Fruit fly (Drosophila melanogaster) whole organism, embryonic: ENCODE results near the gene scny.

ENCODE experiments used
- BEAF-32 ChIP-seq: fragments of 200-800 bp; sonication (Bioruptor generic); optimal IDR thresholded peaks from 3 replicates; lab custom pipeline; 2017; ENCODE audit warnings: missing biosample characterization, missing genetic modification characterization, mild to moderate bottlenecking, moderate library complexity, missing genetic modification reagents
- Bgb ChIP-seq: fragments of 200-800 bp; sonication (Bioruptor generic); IDR thresholded peaks from 2 replicates; pipeline ENCODE4 v1.3.6; 2022; ENCODE audit warnings: missing biosample characterization, missing genetic modification characterization; ENCODE audit not compliant: partially characterized antibody
- CG10147 ChIP-seq: fragments of 200-800 bp; sonication (Bioruptor generic); optimal IDR thresholded peaks from 2 replicates; lab custom pipeline; 2019; ENCODE audit warnings: missing biosample characterization, mild to moderate bottlenecking, missing genetic modification characterization, moderate library complexity
- CG10267 ChIP-seq: fragments of 200-800 bp; sonication (Bioruptor generic); optimal IDR thresholded peaks from 2 replicates; lab custom pipeline; 2018; ENCODE audit warnings: missing biosample characterization, mild to moderate bottlenecking, missing genetic modification characterization, moderate library complexity
- CG10959 ChIP-seq: fragments of 200-800 bp; sonication (Bioruptor generic); IDR thresholded peaks from 2 replicates; pipeline ENCODE4 v1.3.6; 2022; ENCODE audit warnings: missing biosample characterization, missing genetic modification characterization
- CG12391 ChIP-seq: fragments of 200-800 bp; sonication (Bioruptor generic); optimal IDR thresholded peaks from 3 replicates; lab custom pipeline; 2018; ENCODE audit warnings: missing biosample characterization, mild to moderate bottlenecking, missing genetic modification characterization, moderate library complexity
- CG12659 ChIP-seq: fragments of 200-800 bp; sonication (Bioruptor generic); optimal IDR thresholded peaks from 3 replicates; lab custom pipeline; 2017; ENCODE audit warnings: mild to moderate bottlenecking, missing biosample characterization, missing genetic modification reagents, missing genetic modification characterization
- CG13287 ChIP-seq: fragments of 200-800 bp; sonication (Bioruptor generic); IDR thresholded peaks from 2 replicates; pipeline ENCODE4 v1.3.6; 2022; ENCODE audit warnings: missing biosample characterization, missing genetic modification characterization; ENCODE audit not compliant: partially characterized antibody
- CG14965 ChIP-seq: fragments of 200-800 bp; sonication (Bioruptor generic); optimal IDR thresholded peaks from 2 replicates; lab custom pipeline; 2016; ENCODE audit warnings: missing biosample characterization, missing genetic modification characterization, borderline replicate concordance
- CG15514 ChIP-seq: fragments of 200-800 bp; sonication (Bioruptor generic); optimal IDR thresholded peaks from 3 replicates; lab custom pipeline; 2017; ENCODE audit warnings: missing biosample characterization, missing genetic modification characterization, mild to moderate bottlenecking, moderate library complexity, missing genetic modification reagents
- CG1603 ChIP-seq: fragments of 200-800 bp; sonication (Bioruptor generic); optimal IDR thresholded peaks from 2 replicates; lab custom pipeline; 2019; ENCODE audit warnings: missing biosample characterization, mild to moderate bottlenecking, missing genetic modification characterization, moderate library complexity
- CG16813 ChIP-seq: fragments of 200-800 bp; sonication (Bioruptor generic); IDR thresholded peaks from 3 replicates; pipeline ENCODE4 v1.3.6; 2022; ENCODE audit warnings: missing biosample characterization, missing genetic modification characterization; ENCODE audit not compliant: partially characterized antibody
- CG17186 ChIP-seq: fragments of 200-800 bp; sonication (Bioruptor generic); optimal IDR thresholded peaks from 3 replicates; lab custom pipeline; 2017; ENCODE audit warnings: missing biosample characterization, missing genetic modification reagents, missing genetic modification characterization
- CG2116 ChIP-seq: fragments of 200-800 bp; sonication (Bioruptor generic); optimal IDR thresholded peaks from 3 replicates; lab custom pipeline; 2018; ENCODE audit warnings: missing biosample characterization, mild to moderate bottlenecking, missing genetic modification characterization
- CG2129 ChIP-seq: fragments of 200-800 bp; sonication (Bioruptor generic); IDR thresholded peaks from 2 replicates; pipeline ENCODE4 v1.3.6; 2022; ENCODE audit warnings: missing biosample characterization, missing genetic modification characterization; ENCODE audit not compliant: partially characterized antibody
- CG2712 ChIP-seq: fragments of 200-800 bp; optimal IDR thresholded peaks from 3 replicates; lab custom pipeline; 2019; ENCODE audit warnings: missing biosample characterization, mild to moderate bottlenecking, missing genetic modification characterization, moderate library complexity
- CG30020 ChIP-seq: fragments of 200-800 bp; optimal IDR thresholded peaks from 2 replicates; lab custom pipeline; 2019; ENCODE audit warnings: missing biosample characterization, mild to moderate bottlenecking, missing genetic modification characterization, moderate library complexity
- CG7839 ChIP-seq: fragments of 200-800 bp; sonication (Bioruptor generic); optimal IDR thresholded peaks from 3 replicates; lab custom pipeline; 2018; ENCODE audit warnings: missing biosample characterization, mild to moderate bottlenecking, missing genetic modification characterization, moderate library complexity
- CHES-1-like ChIP-seq: fragments of 200-800 bp; sonication (Bioruptor generic); optimal IDR thresholded peaks from 2 replicates; lab custom pipeline; 2016; ENCODE audit warnings: missing biosample characterization, missing genetic modification characterization
- CoRest ChIP-seq: fragments of 200-800 bp; sonication (Bioruptor generic); optimal IDR thresholded peaks from 3 replicates; lab custom pipeline; 2018; ENCODE audit warnings: missing biosample characterization, mild to moderate bottlenecking, missing genetic modification characterization, moderate library complexity
- D ChIP-seq, 2 experiments: fragments of 200-800 bp in 1 of 2; fragments of >200 bp in 1 of 2; sonication (Bioruptor generic) in 1 of 2; optimal IDR thresholded peaks; 2 replicates in 1 of 2; 3 replicates in 1 of 2; lab custom pipeline; 2017; ENCODE audit warnings: mild to moderate bottlenecking in 1 of 2, missing biosample characterization in 1 of 2, missing genetic modification characterization in 1 of 2, missing genetic modification reagents in 1 of 2
- Dll ChIP-seq: fragments of 200-800 bp; sonication (Bioruptor generic); IDR thresholded peaks from 4 replicates; pipeline ENCODE4 v1.3.6; 2022; ENCODE audit warnings: missing biosample characterization, missing genetic modification characterization; ENCODE audit not compliant: partially characterized antibody
- Ets97D ChIP-seq: fragments of 200-800 bp; sonication (Bioruptor generic); optimal IDR thresholded peaks from 3 replicates; lab custom pipeline; 2016; ENCODE audit warnings: missing biosample characterization, missing genetic modification characterization
- H2.0 ChIP-seq: fragments of 200-800 bp; sonication (Bioruptor generic); IDR thresholded peaks from 2 replicates; pipeline ENCODE4 v1.3.6; 2022; ENCODE audit warnings: missing biosample characterization, missing genetic modification characterization
- HmgZ ChIP-seq: fragments of 200-800 bp; sonication (Bioruptor generic); optimal IDR thresholded peaks from 2 replicates; lab custom pipeline; 2018; ENCODE audit warnings: missing biosample characterization, mild to moderate bottlenecking, missing genetic modification characterization
- Hsf ChIP-seq: fragments of 200-800 bp; sonication (Bioruptor generic); optimal IDR thresholded peaks from 3 replicates; lab custom pipeline; 2016; ENCODE audit warnings: missing biosample characterization, missing genetic modification characterization
- Myb ChIP-seq: fragments of 200-800 bp; sonication (Bioruptor generic); optimal IDR thresholded peaks from 2 replicates; lab custom pipeline; 2016; ENCODE audit warnings: missing biosample characterization, missing genetic modification characterization
- NK7.1 ChIP-seq: fragments of 200-800 bp; sonication (Bioruptor generic); optimal IDR thresholded peaks from 3 replicates; lab custom pipeline; 2016; ENCODE audit warnings: missing biosample characterization, missing genetic modification characterization
- Neu2 ChIP-seq: fragments of 200-800 bp; sonication (Bioruptor generic); optimal IDR thresholded peaks from 3 replicates; lab custom pipeline; 2016; ENCODE audit warnings: missing biosample characterization, missing genetic modification characterization, borderline replicate concordance
- Ssrp ChIP-seq: fragments of 200-800 bp; sonication (Bioruptor generic); optimal IDR thresholded peaks from 2 replicates; lab custom pipeline; 2018; ENCODE audit warnings: missing biosample characterization, mild to moderate bottlenecking, missing genetic modification characterization, moderate library complexity
- YL-1 ChIP-seq: fragments of 200-800 bp; sonication (Bioruptor generic); optimal IDR thresholded peaks from 3 replicates; lab custom pipeline; 2017; ENCODE audit warnings: missing biosample characterization, mild to moderate bottlenecking, missing genetic modification characterization
- ac ChIP-seq: fragments of 200-800 bp; sonication (Bioruptor generic); optimal IDR thresholded peaks from 3 replicates; lab custom pipeline; 2017; ENCODE audit warnings: missing biosample characterization, mild to moderate bottlenecking, missing genetic modification characterization
- amos ChIP-seq: fragments of 200-800 bp; sonication (Bioruptor generic); IDR thresholded peaks from 2 replicates; pipeline ENCODE4 v1.3.6; 2022; ENCODE audit warnings: missing biosample characterization, missing genetic modification characterization; ENCODE audit not compliant: partially characterized antibody
- chinmo ChIP-seq: fragments of 200-800 bp; sonication (Bioruptor generic); IDR thresholded peaks from 4 replicates; pipeline ENCODE4 v1.3.6; 2022; ENCODE audit warnings: missing biosample characterization, missing genetic modification characterization; ENCODE audit not compliant: partially characterized antibody
- dm ChIP-seq: fragments of 200-800 bp; sonication (Bioruptor generic); optimal IDR thresholded peaks from 3 replicates; lab custom pipeline; 2016; ENCODE audit warnings: missing biosample characterization, missing genetic modification characterization
- her ChIP-seq: fragments of 200-800 bp; sonication (Bioruptor generic); optimal IDR thresholded peaks from 2 replicates; lab custom pipeline; 2016; ENCODE audit warnings: missing biosample characterization, missing genetic modification characterization
- inv ChIP-seq: fragments of 200-800 bp; sonication (Bioruptor generic); IDR thresholded peaks from 2 replicates; pipeline ENCODE4 v1.3.6; 2022; ENCODE audit warnings: missing biosample characterization, missing genetic modification characterization; ENCODE audit not compliant: partially characterized antibody
- jumu ChIP-seq: fragments of 200-800 bp; sonication (Bioruptor generic); optimal IDR thresholded peaks from 3 replicates; lab custom pipeline; 2016; ENCODE audit warnings: missing biosample characterization, missing genetic modification characterization
- klu ChIP-seq: fragments of 200-800 bp; sonication (Bioruptor generic); IDR thresholded peaks from 2 replicates; pipeline ENCODE4 v1.3.6; 2022; ENCODE audit warnings: missing biosample characterization, missing genetic modification characterization
- knrl ChIP-seq: fragments of 200-800 bp; sonication (Bioruptor generic); IDR thresholded peaks from 3 replicates; pipeline ENCODE4 v1.3.6; 2022; ENCODE audit warnings: missing biosample characterization, missing genetic modification characterization; ENCODE audit not compliant: partially characterized antibody
- nerfin-2 ChIP-seq: fragments of 200-800 bp; sonication (Bioruptor generic); IDR thresholded peaks from 2 replicates; pipeline ENCODE4 v1.3.6; 2022; ENCODE audit warnings: missing biosample characterization, missing genetic modification characterization; ENCODE audit not compliant: partially characterized antibody
- phol ChIP-seq: fragments of 200-800 bp; sonication (Bioruptor generic); optimal IDR thresholded peaks from 3 replicates; lab custom pipeline; 2018; ENCODE audit warnings: missing biosample characterization, mild to moderate bottlenecking, missing genetic modification characterization, moderate library complexity
- slbo ChIP-seq: fragments of 200-800 bp; sonication (Bioruptor generic); IDR thresholded peaks from 2 replicates; pipeline ENCODE4 v1.3.6; 2022; ENCODE audit warnings: missing biosample characterization, missing genetic modification characterization
- stwl ChIP-seq: fragments of 200-800 bp; sonication (Bioruptor generic); optimal IDR thresholded peaks from 3 replicates; lab custom pipeline; 2018; ENCODE audit warnings: missing biosample characterization, mild to moderate bottlenecking, missing genetic modification characterization, moderate library complexity
- sug ChIP-seq: fragments of 200-800 bp; optimal IDR thresholded peaks from 2 replicates; lab custom pipeline; 2019; ENCODE audit warnings: missing biosample characterization, mild to moderate bottlenecking, missing genetic modification characterization, moderate library complexity
- trem ChIP-seq: fragments of 200-800 bp; optimal IDR thresholded peaks from 3 replicates; lab custom pipeline; 2019; ENCODE audit warnings: missing biosample characterization, mild to moderate bottlenecking, missing genetic modification characterization, moderate library complexity
- vvl ChIP-seq: fragments of 200-800 bp; sonication (Bioruptor generic); IDR thresholded peaks from 2 replicates; pipeline ENCODE4 v1.3.6; 2022; ENCODE audit warnings: missing biosample characterization, missing genetic modification characterization

Gene scny

dm6 chr3L:5793967-5794366 is 25.2 kb downstream of the scny start, which contains the start of gene Bre1 (continued):
- TF ChIP-seq amos = peak; percentile 85
- peak; percentile 52 for TF ChIP-seq nerfin-2
- TF ChIP-seq trem (tag; lab: Kevin White, UChicago) = peak; percentile 82
- TF ChIP-seq CG16813 (GFP tag; lab: Robert Waterston, UW) = peak; percentile 77
- peak; percentile 31 for TF ChIP-seq Myb (GFP tag; lab: Kevin White, UChicago)
- TF ChIP-seq CG30020 (tag; lab: Kevin White, UChicago) = no peak
- no peak for TF ChIP-seq CG10959 (GFP tag; lab: Robert Waterston, UW)
- no peak for TF ChIP-seq ac
- TF ChIP-seq CG12659 = peak; percentile 64
- TF ChIP-seq phol = peak; percentile 72
- no peak for TF ChIP-seq H2.0
- TF ChIP-seq Dll (GFP tag; lab: Robert Waterston, UW) = peak; percentile 77
- TF ChIP-seq jumu (GFP tag; lab: Kevin White, UChicago) = no peak
- no peak for TF ChIP-seq CG7839 (tag; lab: Kevin White, UChicago)
- peak; percentile 63 for TF ChIP-seq HmgZ (tag; lab: Kevin White, UChicago)
- TF ChIP-seq Ssrp (tag; lab: Kevin White, UChicago) = no peak
- no peak for TF ChIP-seq CHES-1-like
- 0 out of 4 replicates have a peak, but pooled peaks have one; percentile 73 for TF ChIP-seq chinmo (GFP tag; lab: Robert Waterston, UW)
- peak; percentile 84 for TF ChIP-seq BEAF-32 (GFP tag; lab: Kevin White, UChicago)
- TF ChIP-seq CoRest (tag; lab: Kevin White, UChicago) = peak; percentile 24
- TF ChIP-seq Ets97D (GFP tag; lab: Kevin White, UChicago) = peak; percentile 73
- peak; percentile 4 for TF ChIP-seq CG12391 (tag; lab: Kevin White, UChicago)
- no peak; the same call in 1 of the 2 replicates for TF ChIP-seq slbo (GFP tag; lab: Robert Waterston, UW)
- peak; percentile 75 for TF ChIP-seq knrl (GFP tag; lab: Robert Waterston, UW)
- peak; percentile 44; the same call in 1 of the 2 replicates for TF ChIP-seq CG2129 (GFP tag; lab: Robert Waterston, UW)
- peak; percentile 78 for TF ChIP-seq stwl (tag; lab: Kevin White, UChicago)
- TF ChIP-seq CG1603 (tag; lab: Kevin White, UChicago) = peak; percentile 75
- TF ChIP-seq CG15514 (GFP tag; lab: Kevin White, UChicago) = peak; percentile 67
- TF ChIP-seq Bgb (GFP tag; lab: Robert Waterston, UW) = peak; percentile 77
- TF ChIP-seq Neu2 (GFP tag; lab: Kevin White, UChicago) = no peak
- peak; percentile 51; the same call in 1 of the 2 replicates for TF ChIP-seq klu (GFP tag; lab: Robert Waterston, UW)
- no peak for TF ChIP-seq Hsf (GFP tag; lab: Kevin White, UChicago)
- TF ChIP-seq YL-1 (GFP tag; lab: Kevin White, UChicago) = peak; percentile 74
- peak; percentile 29 for TF ChIP-seq CG2712 (tag; lab: Kevin White, UChicago)
- TF ChIP-seq dm (GFP tag; lab: Kevin White, UChicago) = peak; percentile 33
- peak; percentile 48 for TF ChIP-seq CG17186 (GFP tag; lab: Kevin White, UChicago)
- peak; percentile 15 for TF ChIP-seq CG10147 (GFP tag; lab: Kevin White, UChicago)
- 0 out of 2 replicates have a peak, but pooled peaks have one; percentile 22 for TF ChIP-seq vvl (GFP tag; lab: Robert Waterston, UW)
- TF ChIP-seq CG14965 (GFP tag; lab: Kevin White, UChicago) = no peak
- TF ChIP-seq her (GFP tag; lab: Kevin White, UChicago) = peak; percentile 99
- TF ChIP-seq CG13287 = peak; percentile 87
- TF ChIP-seq D (optimal IDR thresholded peaks at IDR 0.05; lab: Kevin White, UChicago) = no peak
- no peak for TF ChIP-seq D (GFP tag; optimal IDR thresholded peaks at IDR 0.05; lab: Kevin White, UChicago)
- peak; percentile 87 for TF ChIP-seq CG2116 (GFP tag; lab: Kevin White, UChicago)
- TF ChIP-seq sug (tag; lab: Kevin White, UChicago) = peak; percentile 9
- TF ChIP-seq CG10267 = peak; percentile 71
- peak; percentile 41; the same call in 1 of the 2 replicates for TF ChIP-seq inv (GFP tag; lab: Robert Waterston, UW)
- TF ChIP-seq NK7.1 (GFP tag; lab: Kevin White, UChicago) = no peak
